Worm (Caenorhabditis elegans): Measurements from ENCODE around the gene F39F10.5.
A peak's percentile ranks its signal among the peaks of the same experiment; 100 is the strongest.
"Not testable (repeated sequence)": the region's sequence is repeated elsewhere in the genome, so short reads cannot be mapped to it uniquely, and the experiment has no call there.

- not testable (repeated sequence) for TF ChIP-seq ztf-11 (tag; optimal IDR thresholded peaks at IDR 0.05); unc-39 (tag; optimal IDR thresholded peaks at IDR 0.05); nhr-6 (tag; optimal IDR thresholded peaks at IDR 0.05); lin-39 (tag; optimal IDR thresholded peaks at IDR 0.05); ceh-82 (tag; optimal IDR thresholded peaks at IDR 0.05); snpc-4 (tag; optimal IDR thresholded peaks at IDR 0.05); unc-62 (GFP tag; optimal IDR thresholded peaks at IDR 0.05)
- peak; percentile 85 for TF ChIP-seq nhr-129 (tag; optimal IDR thresholded peaks at IDR 0.05)
Observed at ce11 chrX:16901906-16902383, 11.6 kb downstream of the F39F10.5 start.
